Fruit fly (Drosophila melanogaster): Measurements from ENCODE around the gene CG32081.

The CG32081 gene

DNA sequence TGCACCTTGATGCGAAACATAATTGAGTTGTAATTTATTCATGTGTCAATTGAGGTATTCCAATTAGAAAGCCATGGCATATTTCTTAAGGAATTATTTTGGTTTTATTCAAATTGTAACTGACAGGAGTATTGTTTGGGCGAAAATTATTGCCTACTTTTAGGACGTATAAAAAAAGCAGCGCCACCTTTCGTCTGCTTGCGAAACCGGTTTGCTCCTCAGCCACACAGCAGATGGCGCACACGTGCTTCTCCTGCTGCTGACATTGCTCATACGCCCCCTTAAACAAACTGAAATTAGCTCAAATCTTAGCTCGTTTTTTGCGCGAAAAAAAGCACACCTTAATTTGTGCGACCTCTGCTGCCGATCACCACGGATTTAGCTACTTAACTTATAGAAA, 20.5 kb downstream of the CG32081 start (continued):
- TF ChIP-seq CG12236 (GFP tag; optimal IDR thresholded peaks at IDR 0.05) = peak; percentile 69
- TF ChIP-seq shn (GFP tag; optimal IDR thresholded peaks at IDR 0.05) = peak; percentile 78
- peak; percentile 49 for TF ChIP-seq kay (GFP tag; optimal IDR thresholded peaks at IDR 0.05)
- peak; percentile 31; the same call in 1 of the 2 replicates for TF ChIP-seq CG6272 (GFP tag; IDR thresholded peaks at IDR 0.05)
- peak; percentile 35 for TF ChIP-seq CG31388 (GFP tag; optimal IDR thresholded peaks at IDR 0.05)
- peak; percentile 4 for TF ChIP-seq CG13296 (GFP tag; optimal IDR thresholded peaks at IDR 0.05)
- no peak for TF ChIP-seq pros (GFP tag; optimal IDR thresholded peaks at IDR 0.05)
- TF ChIP-seq sqz (GFP tag; optimal IDR thresholded peaks at IDR 0.05) = peak; percentile 68
- TF ChIP-seq Sox102F (GFP tag; optimal IDR thresholded peaks at IDR 0.05) = peak; percentile 70
- TF ChIP-seq CG11247 (GFP tag; IDR thresholded peaks at IDR 0.05) = peak; percentile 90
- TF ChIP-seq Hsf (GFP tag; optimal IDR thresholded peaks at IDR 0.05) = peak; percentile 83
- TF ChIP-seq HLH54F (GFP tag; optimal IDR thresholded peaks at IDR 0.05) = peak; percentile 44
- no peak for TF ChIP-seq CG2129 (GFP tag; IDR thresholded peaks at IDR 0.05; ENCODE audit: partially characterized antibody)
- TF ChIP-seq lola (GFP tag; optimal IDR thresholded peaks at IDR 0.05) = peak in 1 of 3 experiments; percentile 39
- no peak for TF ChIP-seq Neu2 (GFP tag; optimal IDR thresholded peaks at IDR 0.05; ENCODE audit: borderline replicate concordance)
- peak; percentile 42 for TF ChIP-seq Nf-YC (tag; optimal IDR thresholded peaks at IDR 0.05)
- TF ChIP-seq CG7839 (tag; optimal IDR thresholded peaks at IDR 0.05) = peak; percentile 82
- peak; percentile 16 for TF ChIP-seq CG15011 (GFP tag; optimal IDR thresholded peaks at IDR 0.05)
- TF ChIP-seq vvl (GFP tag; IDR thresholded peaks at IDR 0.05) = peak; percentile 87
- TF ChIP-seq CG17385 (GFP tag; optimal IDR thresholded peaks at IDR 0.05) = peak; percentile 64
- TF ChIP-seq Meics (GFP tag; optimal IDR thresholded peaks at IDR 0.05) = peak; percentile 81
- TF ChIP-seq repo (GFP tag; optimal IDR thresholded peaks at IDR 0.05) = peak; percentile 66
- TF ChIP-seq CG17186 (GFP tag; optimal IDR thresholded peaks at IDR 0.05) = no peak
- peak; percentile 80 for TF ChIP-seq CG17359 (tag; optimal IDR thresholded peaks at IDR 0.05)
- peak; percentile 72 for TF ChIP-seq CG17361 (GFP tag; IDR thresholded peaks at IDR 0.05)
- TF ChIP-seq Doc2 (GFP tag; IDR thresholded peaks at IDR 0.05) = no peak
- peak; percentile 74 for TF ChIP-seq bcd (GFP tag; optimal IDR thresholded peaks at IDR 0.05)
- TF ChIP-seq unpg (GFP tag; optimal IDR thresholded peaks at IDR 0.05) = peak; percentile 66
- TF ChIP-seq ranshi (GFP tag; IDR thresholded peaks at IDR 0.05) = peak; percentile 72
- TF ChIP-seq CG7928 (GFP tag; optimal IDR thresholded peaks at IDR 0.05) = no peak
- no peak for TF ChIP-seq CG32767 (GFP tag; IDR thresholded peaks at IDR 0.05)
- TF ChIP-seq lab (GFP tag; optimal IDR thresholded peaks at IDR 0.05) = peak; percentile 66
- peak; percentile 42 for TF ChIP-seq kah (GFP tag; optimal IDR thresholded peaks at IDR 0.05)
- no peak for TF ChIP-seq hbn (GFP tag; IDR thresholded peaks at IDR 0.05; ENCODE audit: partially characterized antibody)
- peak; percentile 63 for TF ChIP-seq CG6813 (GFP tag; optimal IDR thresholded peaks at IDR 0.05)
- TF ChIP-seq zen2 (GFP tag; IDR thresholded peaks at IDR 0.05; ENCODE audit: partially characterized antibody) = no peak
- TF ChIP-seq CG12299 (tag; optimal IDR thresholded peaks at IDR 0.05) = no peak
- TF ChIP-seq sisA (GFP tag; IDR thresholded peaks at IDR 0.05) = peak; percentile 73
- TF ChIP-seq CG3838 (GFP tag; optimal IDR thresholded peaks at IDR 0.05) = peak; percentile 12
- TF ChIP-seq klu (GFP tag; IDR thresholded peaks at IDR 0.05) = no peak
- TF ChIP-seq CG7556 (GFP tag; optimal IDR thresholded peaks at IDR 0.05) = no peak
- no peak for TF ChIP-seq crc (GFP tag; optimal IDR thresholded peaks at IDR 0.05)
- TF ChIP-seq br (optimal IDR thresholded peaks at IDR 0.05) = no peak
- TF ChIP-seq Mad (GFP tag; optimal IDR thresholded peaks at IDR 0.05) = peak; percentile 79
- peak; percentile 42 for TF ChIP-seq CG17802 (tag; optimal IDR thresholded peaks at IDR 0.05)
- no peak for TF ChIP-seq CG11695 (GFP tag; IDR thresholded peaks at IDR 0.05)
- peak; percentile 80 for TF ChIP-seq tgo (GFP tag; IDR thresholded peaks at IDR 0.05)
- TF ChIP-seq Max (GFP tag; optimal IDR thresholded peaks at IDR 0.05) = peak; percentile 24
- peak; percentile 11 for TF ChIP-seq oc (tag; optimal IDR thresholded peaks at IDR 0.05)
- TF ChIP-seq CG7357 (GFP tag; IDR thresholded peaks at IDR 0.05) = peak; percentile 57; the same call in 2 of the 3 replicates
- peak; percentile 42 for TF ChIP-seq btn (GFP tag; optimal IDR thresholded peaks at IDR 0.05)

All from whole organism, embryonic.